Worm (Caenorhabditis elegans) whole organism, L2 larva: ENCODE results near the gene ccep-135.

Experiments used
- aly-2 ChIP-seq: fragments of 150-350 bp; optimal IDR thresholded peaks from 2 replicates; lab custom pipeline; 2014; ENCODE audit warnings: missing biosample characterization, missing genetic modification characterization
- ama-1 ChIP-seq: fragments of 150-350 bp; optimal IDR thresholded peaks from 2 replicates; lab custom pipeline; 2018; ENCODE audit warnings: inconsistent platforms
- ceh-16 ChIP-seq: fragments of 150-350 bp; optimal IDR thresholded peaks from 2 replicates; lab custom pipeline; 2014; ENCODE audit warnings: missing biosample characterization, missing genetic modification characterization
- fos-1 ChIP-seq: fragments of 150-350 bp; optimal IDR thresholded peaks from 2 replicates; lab custom pipeline; 2014; ENCODE audit warnings: missing biosample characterization, missing genetic modification characterization
- nhr-11 ChIP-seq: fragments of 150-350 bp; optimal IDR thresholded peaks from 2 replicates; lab custom pipeline; 2014; ENCODE audit warnings: missing biosample characterization, missing genetic modification characterization
- nhr-12 ChIP-seq: fragments of 150-350 bp; optimal IDR thresholded peaks from 2 replicates; lab custom pipeline; 2014; ENCODE audit warnings: missing biosample characterization, missing genetic modification characterization
- peb-1 ChIP-seq: fragments of 150-350 bp; optimal IDR thresholded peaks from 2 replicates; lab custom pipeline; 2014; ENCODE audit warnings: missing biosample characterization, missing genetic modification characterization
- sma-3 ChIP-seq: sonication (generic microtip); optimal IDR thresholded peaks from 2 replicates; lab custom pipeline; 2016; ENCODE audit warnings: missing genetic modification reagents, missing genetic modification characterization, missing compliant biosample characterization
- unc-62 ChIP-seq: fragments of 150-350 bp; optimal IDR thresholded peaks from 2 replicates; lab custom pipeline; 2014; ENCODE audit warnings: missing biosample characterization, missing genetic modification reagents, missing genetic modification characterization
- ztf-1 ChIP-seq: fragments of 200-800 bp; sonication (Bioruptor generic); conservative IDR thresholded peaks from 2 replicates; pipeline ENCODE4 v1.3.6; 2022; ENCODE audit warnings: missing genetic modification characterization, missing compliant biosample characterization
- ztf-11 ChIP-seq: sonication (generic microtip); optimal IDR thresholded peaks from 2 replicates; lab custom pipeline; 2017; ENCODE audit warnings: missing biosample characterization, missing genetic modification characterization

- TF ChIP-seq unc-62 (GFP tag; lab: Kevin White, UChicago) (no peak), peb-1 (tag; lab: Kevin White, UChicago) (no peak), ztf-11 (tag; lab: Kevin White, UChicago) (no peak), ztf-1 (GFP tag; lab: Robert Waterston, UW) (no peak), nhr-11 (no peak), nhr-12 (tag; lab: Kevin White, UChicago) (no peak), ama-1 (lab: Kevin White, UChicago) (no peak), ceh-16 (no peak), aly-2 (no peak), fos-1 (tag; lab: Kevin White, UChicago) (no peak), sma-3 (GFP tag; lab: Kevin White, UChicago) (no peak)
Measured at ce11 chrIII:3129036-3129435, 37.4 kb downstream of the ccep-135 start, which contains the start of gene Y53G8B.1.
